Worm (Caenorhabditis elegans) whole organism, L1 larva: ENCODE results near the gene tmed-12.
"Not testable (repeated sequence)": the region's sequence is repeated elsewhere in the genome, so short reads cannot be mapped to it uniquely, and the experiment has no call there.

Experiments
- aly-2 ChIP-seq: fragments of 150-350 bp; optimal IDR thresholded peaks from 2 replicates; lab custom pipeline; 2014; ENCODE audit warnings: missing biosample characterization, missing genetic modification characterization
- ceh-88 ChIP-seq: fragments of 200-800 bp; sonication (Bioruptor generic); IDR thresholded peaks from 2 replicates; pipeline ENCODE4 v1.3.6; 2022; ENCODE audit warnings: missing genetic modification characterization, missing compliant biosample characterization
- dsc-1 ChIP-seq: sonication (generic microtip); optimal IDR thresholded peaks from 2 replicates; lab custom pipeline; 2016; ENCODE audit warnings: mild to moderate bottlenecking, missing genetic modification characterization, missing compliant biosample characterization
- efl-1 ChIP-seq, 4 experiments: fragments of 150-350 bp; optimal IDR thresholded peaks in 3 of 4; peaks in 1 of 4; 1 replicate in 1 of 4; 2 replicates in 3 of 4; lab custom pipeline; 2014; ENCODE audit warnings: missing biosample characterization in 2 of 4, missing genetic modification characterization in 2 of 4, missing genetic modification reagents in 2 of 4
- efl-3 ChIP-seq: fragments of 200-800 bp; sonication (Bioruptor generic); optimal IDR thresholded peaks from 2 replicates; lab custom pipeline; 2018; ENCODE audit warnings: mild to moderate bottlenecking, missing genetic modification characterization, missing compliant biosample characterization
- egl-13 ChIP-seq: sonication (generic microtip); optimal IDR thresholded peaks from 2 replicates; lab custom pipeline; 2016; ENCODE audit warnings: missing genotype, missing genetic modification reagents, missing genetic modification characterization, missing compliant biosample characterization
- ets-5 ChIP-seq: fragments of 200-800 bp; sonication (Bioruptor generic); IDR thresholded peaks from 2 replicates; pipeline ENCODE4 v1.3.6; 2022; ENCODE audit warnings: missing genetic modification characterization, missing compliant biosample characterization
- hlh-17 ChIP-seq: fragments of 200-800 bp; sonication (Bioruptor generic); optimal IDR thresholded peaks from 2 replicates; lab custom pipeline; 2018; ENCODE audit warnings: missing genetic modification characterization, mild to moderate bottlenecking, missing compliant biosample characterization, moderate library complexity, borderline replicate concordance
- irx-1 ChIP-seq: sonication (generic microtip); optimal IDR thresholded peaks from 2 replicates; lab custom pipeline; 2016; ENCODE audit warnings: missing genetic modification characterization, missing compliant biosample characterization
- jun-1 ChIP-seq: fragments of 150-350 bp; optimal IDR thresholded peaks from 2 replicates; lab custom pipeline; 2014; ENCODE audit warnings: missing biosample characterization, missing genetic modification reagents, missing genetic modification characterization
- lin-14 ChIP-seq: fragments of 200-800 bp; sonication (Bioruptor generic); optimal IDR thresholded peaks from 2 replicates; lab custom pipeline; 2018; ENCODE audit warnings: mild to moderate bottlenecking, missing genetic modification characterization, moderate library complexity, missing compliant biosample characterization
- lsy-2 ChIP-seq, 2 experiments: fragments of 150-350 bp; optimal IDR thresholded peaks; 2 replicates each; lab custom pipeline; 2014; ENCODE audit warnings: missing biosample characterization in 2 of 2, missing genetic modification characterization in 2 of 2
- mdl-1 ChIP-seq, 2 experiments: fragments of 150-350 bp; optimal IDR thresholded peaks; 2 replicates each; lab custom pipeline; 2014 to 2017; ENCODE audit warnings: missing biosample characterization in 2 of 2, missing genetic modification characterization in 2 of 2, inconsistent platforms in 1 of 2
- mep-1 ChIP-seq: fragments of 150-350 bp; optimal IDR thresholded peaks from 2 replicates; lab custom pipeline; 2014; ENCODE audit warnings: missing biosample characterization, missing genetic modification characterization
- nhr-71 ChIP-seq: sonication (generic microtip); optimal IDR thresholded peaks from 2 replicates; lab custom pipeline; 2016; ENCODE audit warnings: mild to moderate bottlenecking, missing genetic modification characterization, moderate library complexity, missing compliant biosample characterization
- nhr-85 ChIP-seq: sonication (generic microtip); peaks from one replicate; lab custom pipeline; 2016; ENCODE audit warnings: missing genetic modification characterization, inconsistent platforms, missing compliant biosample characterization
- skn-1 ChIP-seq: fragments of 150-350 bp; optimal IDR thresholded peaks from 2 replicates; lab custom pipeline; 2014; ENCODE audit warnings: missing biosample characterization, missing genetic modification characterization
- snpc-4 ChIP-seq: fragments of 150-350 bp; optimal IDR thresholded peaks from 2 replicates; lab custom pipeline; 2014; ENCODE audit warnings: missing biosample characterization, missing genetic modification characterization
- snu-23 ChIP-seq: sonication (generic microtip); optimal IDR thresholded peaks from 2 replicates; lab custom pipeline; 2016; ENCODE audit warnings: missing genetic modification characterization, missing compliant biosample characterization
- sox-4 ChIP-seq: sonication (generic microtip); optimal IDR thresholded peaks from 2 replicates; lab custom pipeline; 2016; ENCODE audit warnings: missing genetic modification characterization, missing compliant biosample characterization
- tlp-1 ChIP-seq: fragments of 150-350 bp; optimal IDR thresholded peaks from 2 replicates; lab custom pipeline; 2014; ENCODE audit warnings: missing biosample characterization, missing genetic modification characterization
- unc-62 ChIP-seq: fragments of 150-350 bp; optimal IDR thresholded peaks from 2 replicates; lab custom pipeline; 2014; ENCODE audit warnings: missing biosample characterization, missing genetic modification reagents, missing genetic modification characterization
- vab-15 ChIP-seq: sonication (generic microtip); optimal IDR thresholded peaks from 2 replicates; lab custom pipeline; 2017; ENCODE audit warnings: missing genotype, mild to moderate bottlenecking, missing genetic modification characterization, missing compliant biosample characterization
- ztf-4 ChIP-seq: fragments of 150-350 bp; optimal IDR thresholded peaks from 2 replicates; lab custom pipeline; 2014; ENCODE audit warnings: missing biosample characterization, missing genetic modification characterization

The tmed-12 gene

ce11 chrX:147824-148223 is 15.1 kb downstream of the tmed-12 start, which contains the start of gene Y73B3A.11:
Gene Y73B3A.11, plus strand, starts transcription at chrX:148124.
- no peak for TF ChIP-seq efl-3 (GFP tag; lab: Kevin White, UChicago)

ce11 chrX:146832-147231 is 16.1 kb downstream of the tmed-12 start:
- peak; percentile 11 for TF ChIP-seq dsc-1 (tag; lab: Kevin White, UChicago)
- TF ChIP-seq sox-4 (tag; lab: Kevin White, UChicago) = no peak
- no peak for TF ChIP-seq skn-1 (tag; lab: Kevin White, UChicago)
- no peak for TF ChIP-seq irx-1
- no peak for TF ChIP-seq aly-2
- no peak for TF ChIP-seq ztf-4
- TF ChIP-seq snu-23 (GFP tag; lab: Kevin White, UChicago) = peak; percentile 10
- no peak for TF ChIP-seq unc-62 (GFP tag; lab: Kevin White, UChicago)
- peak in 1 of 2 experiments; percentile 27 for TF ChIP-seq lsy-2 (tag; optimal IDR thresholded peaks at IDR 0.05; lab: Kevin White, UChicago)
- TF ChIP-seq efl-3 (GFP tag; lab: Kevin White, UChicago) = no peak
- no peak for TF ChIP-seq jun-1 (tag; lab: Kevin White, UChicago)
- TF ChIP-seq ets-5 (GFP tag; lab: Robert Waterston, UW) = no peak
- TF ChIP-seq efl-1 (optimal IDR thresholded peaks at IDR 0.05; lab: Kevin White, UChicago) = no peak
- TF ChIP-seq efl-1 (GFP tag; optimal IDR thresholded peaks at IDR 0.05 in 1 of 2; lab: Kevin White, UChicago) = peak in 1 of 2 experiments; percentile 4
- no peak for TF ChIP-seq nhr-85 (tag; lab: Kevin White, UChicago)
- TF ChIP-seq lin-14 (GFP tag; lab: Kevin White, UChicago) = peak; percentile 54
- TF ChIP-seq mdl-1 (tag; optimal IDR thresholded peaks at IDR 0.05; lab: Kevin White, UChicago) = no peak
- peak; percentile 25 for TF ChIP-seq nhr-71 (tag; lab: Kevin White, UChicago)
- TF ChIP-seq hlh-17 (GFP tag; lab: Kevin White, UChicago) = no peak

ce11 chrX:141149-141548 is 21.8 kb downstream of the tmed-12 start, which contains the start of gene Y73B3A.8:
Gene Y73B3A.8, minus strand, starts transcription at chrX:141249.
- TF ChIP-seq mep-1 (tag; lab: Kevin White, UChicago) (no peak), egl-13 (tag; lab: Kevin White, UChicago) (no peak), tlp-1 (tag; lab: Kevin White, UChicago) (no peak)

- TF ChIP-seq vab-15 (tag; lab: Kevin White, UChicago); aly-2; ztf-4: not testable (repeated sequence)
Observed at ce11 chrX:119363-119762, 43.6 kb downstream of the tmed-12 start, which contains the start of gene fbxa-16. Gene fbxa-16, plus strand, starts transcription at chrX:119663.

- TF ChIP-seq lin-14 (GFP tag; lab: Kevin White, UChicago) (peak; percentile 24), efl-3 (GFP tag; lab: Kevin White, UChicago) (no peak), snpc-4 (tag; lab: Kevin White, UChicago) (no peak), ceh-88 (GFP tag; lab: Robert Waterston, UW) (no peak)
- TF ChIP-seq, all 84 proteins: peak for 1
Observed at ce11 chrX:117080-117479, 45.9 kb downstream of the tmed-12 start, which contains the start of gene fbxa-222. Gene fbxa-222, plus strand, starts transcription at chrX:117380.

- not testable (repeated sequence) for TF ChIP-seq vab-15, snpc-4, nhr-71 (tag; lab: Kevin White, UChicago)
Observed at ce11 chrX:114400-114799, 48.5 kb downstream of the tmed-12 start, which contains the start of gene fbxa-221. Gene fbxa-221, plus strand, starts transcription at chrX:114700.
